Worm (Caenorhabditis elegans): Measurements from ENCODE around the gene fbxa-3.

DNA sequence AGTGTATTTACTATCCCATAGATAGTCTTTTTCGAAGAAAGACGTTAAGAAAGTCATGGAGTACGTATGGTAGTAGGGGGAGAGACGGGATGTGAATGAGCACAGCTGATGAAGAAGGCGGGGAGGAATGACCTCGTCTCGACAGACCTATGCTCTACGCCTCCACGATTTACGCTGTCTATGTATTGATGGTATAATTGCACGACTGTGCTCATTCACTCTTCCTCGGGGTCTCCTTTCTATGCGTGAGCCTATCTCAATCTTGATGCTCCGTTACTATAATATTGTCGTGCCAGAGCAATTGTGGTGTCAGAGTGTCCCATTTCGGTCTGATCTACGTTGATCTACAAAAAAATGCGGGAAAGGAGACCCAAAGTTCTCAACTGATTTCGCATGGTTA is 34.5 kb downstream of the fbxa-3 start, which contains the start of gene C08F1.10:
- TF ChIP-seq skn-1 (tag; optimal IDR thresholded peaks at IDR 0.05) (no peak), hmg-11 (tag; optimal IDR thresholded peaks at IDR 0.05) (no peak), nhr-67 (tag; optimal IDR thresholded peaks at IDR 0.05) (no peak), jun-1 (tag; optimal IDR thresholded peaks at IDR 0.05) (no peak), unc-39 (tag; optimal IDR thresholded peaks at IDR 0.05) (no peak), ama-1 (optimal IDR thresholded peaks at IDR 0.05) (no peak), sea-2 (GFP tag; optimal IDR thresholded peaks at IDR 0.05) (no peak), egl-27 (tag; optimal IDR thresholded peaks at IDR 0.05) (no peak), elt-2 (tag; optimal IDR thresholded peaks at IDR 0.05) (no peak), snpc-4 (tag; optimal IDR thresholded peaks at IDR 0.05) (no peak), aly-2 (tag; optimal IDR thresholded peaks at IDR 0.05) (no peak), ZK546.5 (tag; optimal IDR thresholded peaks at IDR 0.05) (no peak), pha-4 (tag; optimal IDR thresholded peaks at IDR 0.05) (no peak)

Measured in whole organism, L3 larva.